Fruit fly (Drosophila melanogaster) whole organism, larva: Measurements from ENCODE around the gene Pgm1.

Source experiments
- noc ChIP-seq: fragments of 200-800 bp; sonication (Bioruptor generic); optimal IDR thresholded peaks from 3 replicates; lab custom pipeline; 2019; ENCODE audit warnings: missing biosample characterization, mild to moderate bottlenecking, missing genetic modification characterization, moderate library complexity

Gene Pgm1

DNA sequence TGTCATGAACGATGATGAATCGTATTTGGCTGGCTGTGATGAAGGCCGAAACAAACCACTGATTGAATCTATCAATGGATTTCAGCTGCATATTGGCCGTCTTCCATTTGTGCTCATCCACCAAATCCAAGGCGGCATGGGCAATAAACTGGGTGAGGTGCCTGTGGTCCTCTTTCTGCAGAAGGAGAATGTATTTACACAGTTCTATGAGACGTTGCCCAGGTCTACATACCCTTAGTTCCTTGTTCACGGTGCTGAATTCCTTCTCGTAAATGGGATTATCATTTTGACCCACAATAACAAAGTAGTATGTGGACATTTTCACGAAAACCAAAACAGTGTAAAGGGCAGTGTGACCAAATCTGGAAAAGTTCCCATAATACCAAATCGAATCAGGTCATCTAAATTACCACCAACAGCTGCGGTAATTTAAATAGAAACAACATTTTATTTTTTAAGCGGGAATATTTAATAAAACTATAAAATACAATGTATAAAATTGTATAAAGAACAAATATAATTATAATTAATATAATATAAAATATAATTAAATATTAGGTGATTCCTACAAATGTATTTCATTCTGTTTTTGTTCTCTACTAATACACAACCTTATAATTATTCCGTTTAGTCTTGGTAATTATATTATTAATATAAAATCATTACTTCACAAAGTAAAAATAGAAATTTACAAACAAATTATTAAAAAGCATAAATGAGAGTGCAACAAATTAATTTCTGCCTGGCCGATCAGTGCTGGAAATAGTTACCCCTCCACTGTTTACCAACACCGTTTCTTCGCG lies 3.1 kb upstream of the Pgm1 start, which contains the start of the genes Trs20 and elg1:
Trs20 (minus strand) TSS at position 369 of the 803 bp plus-strand sequence.
elg1 (plus strand) TSS at position 765 of the 803 bp plus-strand sequence.
- TF ChIP-seq noc (tag; lab: Kevin White, UChicago): peak; percentile 43

DNA sequence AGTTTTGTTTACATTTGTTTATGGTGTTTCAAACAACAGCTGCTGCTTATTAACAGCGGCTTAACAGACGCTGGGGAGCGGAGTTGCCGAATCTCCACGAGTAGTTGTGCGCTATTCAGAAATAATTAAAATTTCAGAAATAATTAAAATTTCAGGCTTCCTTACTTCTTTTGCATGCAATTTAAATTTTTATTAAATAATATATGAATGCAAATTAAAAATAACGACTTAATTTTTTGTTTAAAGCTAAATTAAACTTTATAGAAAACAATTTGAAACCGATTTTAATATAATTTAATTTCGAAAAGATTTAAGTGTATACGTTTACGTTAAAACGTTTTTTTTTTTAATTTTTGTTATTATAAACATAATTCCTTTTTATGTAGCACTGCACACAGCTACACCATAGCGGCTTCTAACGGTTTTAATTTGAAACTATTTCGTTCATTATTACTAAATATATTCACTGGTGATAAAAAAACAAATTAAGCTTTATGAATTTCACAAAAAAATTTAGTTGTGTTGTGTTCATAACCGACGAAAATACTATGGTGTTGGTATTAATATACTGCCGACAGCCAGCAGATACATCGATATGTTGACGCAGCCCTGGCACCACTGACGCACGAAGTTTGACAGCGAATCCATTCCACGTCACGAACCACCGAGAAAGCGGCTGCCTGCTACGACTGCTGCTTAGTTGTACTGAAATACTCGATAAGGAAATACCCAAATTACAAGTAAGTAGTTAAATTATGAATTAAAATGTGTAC lies 828 bp upstream of the Pgm1 start, which contains the start of gene SsRbeta:
SsRbeta (plus strand) TSS at position 645 of the 773 bp plus-strand sequence.
- no peak for TF ChIP-seq noc (tag; lab: Kevin White, UChicago)

DNA sequence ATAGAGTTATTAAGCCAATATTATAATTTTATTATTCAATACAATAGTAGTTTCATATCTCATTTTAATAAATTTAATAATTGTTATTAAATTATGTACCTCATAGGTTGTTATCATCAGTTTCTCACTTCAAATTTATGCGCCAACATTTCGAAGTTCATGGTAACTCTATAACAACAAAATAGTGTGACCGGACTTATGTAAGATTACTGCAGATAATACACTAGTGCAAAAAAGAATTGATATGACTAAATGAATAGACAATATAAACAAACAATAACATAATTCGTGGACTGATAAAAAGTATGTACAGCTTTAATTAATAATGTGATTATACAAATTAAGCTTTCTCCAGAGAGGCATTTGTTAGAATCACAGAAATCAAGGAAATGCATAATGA lies 6.5 kb downstream of the Pgm1 start, which contains the start of gene Strump:
Strump (plus strand) TSS at position 212 of the 400 bp plus-strand sequence.
- TF ChIP-seq noc (tag; lab: Kevin White, UChicago): no peak

DNA sequence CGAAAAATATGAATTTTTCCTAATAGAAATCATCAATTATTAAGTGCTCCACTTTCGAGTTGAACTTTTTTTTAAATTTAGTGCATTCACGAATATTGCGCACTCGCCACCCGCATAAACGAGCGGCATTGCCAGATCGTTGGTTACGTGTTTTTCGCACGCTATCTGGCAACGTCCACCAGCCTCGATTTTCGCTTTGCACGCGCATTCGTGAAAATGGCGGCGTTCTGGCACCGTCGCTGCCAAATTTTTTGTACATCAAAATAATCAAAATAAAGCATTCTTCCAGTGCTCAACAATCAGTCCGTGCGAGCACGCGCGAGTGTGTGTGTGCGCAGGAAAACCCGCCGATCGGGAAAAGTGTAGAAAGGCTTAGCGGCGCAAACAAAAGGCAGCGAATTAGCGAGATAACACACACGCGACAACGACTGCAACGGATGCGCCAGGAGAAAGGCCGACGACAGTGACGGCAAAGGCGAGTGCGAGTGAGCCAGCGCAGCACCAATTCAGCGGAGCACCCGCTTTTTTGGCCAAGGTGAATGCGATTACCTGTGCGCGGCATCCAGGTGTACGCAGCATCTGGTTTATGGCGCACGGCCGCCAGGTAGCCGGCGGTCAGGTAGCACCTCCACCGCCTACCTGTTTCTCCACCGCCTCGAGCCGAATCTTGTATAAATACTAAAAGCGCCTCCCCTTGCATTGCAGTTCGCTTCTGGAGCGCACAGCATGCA lies 14.6 kb downstream of the Pgm1 start:
- TF ChIP-seq noc (tag; lab: Kevin White, UChicago): no peak

DNA sequence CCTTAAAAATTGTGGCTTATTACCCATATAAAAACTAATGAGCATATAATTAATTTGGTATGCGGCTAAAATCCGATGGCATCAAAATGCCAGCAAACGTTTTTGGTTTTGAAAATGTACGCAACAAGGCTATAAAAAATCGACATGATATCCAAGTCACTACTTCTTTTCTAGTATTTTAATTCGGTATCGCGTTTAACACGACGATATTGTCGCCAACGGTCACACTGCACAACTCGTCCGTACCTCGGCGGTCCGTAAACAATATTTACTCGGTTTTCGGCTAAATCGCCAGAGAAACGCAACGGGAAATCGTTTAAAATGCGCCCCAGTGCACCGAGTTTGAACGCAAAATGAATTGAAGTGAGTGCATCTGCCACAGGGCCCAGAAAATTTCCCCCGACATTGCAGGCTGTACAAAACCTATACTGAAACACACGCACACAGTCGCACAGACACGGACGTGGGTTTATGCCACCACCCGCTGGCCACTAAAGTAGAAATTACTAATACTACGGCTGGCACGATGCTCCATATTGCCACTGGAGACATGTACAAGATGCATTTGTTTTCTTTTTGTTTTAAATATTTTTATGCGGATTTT lies 15.2 kb downstream of the Pgm1 start, which contains the start of gene Taf4:
Taf4 (plus strand) TSS at position 210 of the 604 bp plus-strand sequence.
- no peak for TF ChIP-seq noc (tag; lab: Kevin White, UChicago)

DNA sequence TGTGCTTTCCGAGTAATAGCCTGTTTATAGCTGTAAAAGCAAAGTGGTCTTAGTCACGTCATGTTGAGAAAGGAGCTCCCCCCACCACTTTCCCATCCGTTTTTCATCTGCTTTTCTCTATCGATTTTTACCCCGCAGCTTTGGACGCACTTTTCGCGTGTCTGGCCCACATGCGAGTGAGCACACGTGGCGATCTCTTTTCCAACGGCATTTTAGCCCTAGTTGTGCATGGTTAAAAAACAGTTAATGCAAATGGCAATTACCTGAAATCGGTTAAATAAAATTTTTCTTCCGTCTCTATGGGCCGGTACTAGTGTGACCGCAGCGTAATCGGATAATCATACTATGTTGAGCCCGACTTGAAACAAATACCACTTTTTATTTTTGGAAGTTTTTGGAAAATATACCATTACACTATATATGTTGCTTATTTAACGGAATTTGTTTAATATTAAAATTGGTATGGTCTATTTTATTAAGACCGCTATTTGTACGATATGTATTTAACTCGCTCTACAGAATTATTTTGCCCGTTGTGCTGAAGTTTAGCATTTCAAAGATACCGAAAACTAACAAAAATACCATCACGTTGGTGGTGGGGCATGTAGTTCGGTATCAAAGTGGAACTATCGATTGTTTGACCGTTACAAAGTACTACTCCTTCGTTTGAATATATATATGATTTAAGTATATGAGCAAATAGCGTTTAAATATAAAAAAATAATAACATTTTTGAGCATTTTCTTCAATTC lies 16.1 kb downstream of the Pgm1 start, which contains the start of gene Zn72D:
Zn72D (minus strand) TSS at position 558 of the 752 bp plus-strand sequence.
- TF ChIP-seq noc (tag; lab: Kevin White, UChicago): no peak

DNA sequence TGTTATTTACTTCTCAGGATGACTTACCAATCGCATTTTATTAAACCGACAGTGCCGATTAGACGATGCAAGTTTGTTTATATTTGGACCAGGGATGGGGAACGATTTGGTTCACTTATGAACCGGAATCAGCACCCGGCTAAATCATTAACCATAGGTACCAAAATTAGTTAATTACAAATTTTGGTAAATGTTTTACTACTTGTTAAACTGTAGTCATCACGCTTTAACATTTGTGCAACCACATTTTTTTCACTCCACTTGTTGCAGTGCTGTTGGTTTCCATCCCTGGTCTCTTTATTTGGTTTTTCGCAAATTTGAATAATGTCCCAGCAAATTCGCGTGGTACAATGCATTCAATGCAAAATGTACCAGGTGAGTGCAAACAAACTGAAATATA lies 22.8 kb downstream of the Pgm1 start, which contains the start of the genes IntS9 and CG43295:
IntS9 (minus strand) TSS at position 100 of the 400 bp plus-strand sequence.
CG43295 (plus strand) TSS at position 325 of the 400 bp plus-strand sequence.
- TF ChIP-seq noc (tag; lab: Kevin White, UChicago): no peak

DNA sequence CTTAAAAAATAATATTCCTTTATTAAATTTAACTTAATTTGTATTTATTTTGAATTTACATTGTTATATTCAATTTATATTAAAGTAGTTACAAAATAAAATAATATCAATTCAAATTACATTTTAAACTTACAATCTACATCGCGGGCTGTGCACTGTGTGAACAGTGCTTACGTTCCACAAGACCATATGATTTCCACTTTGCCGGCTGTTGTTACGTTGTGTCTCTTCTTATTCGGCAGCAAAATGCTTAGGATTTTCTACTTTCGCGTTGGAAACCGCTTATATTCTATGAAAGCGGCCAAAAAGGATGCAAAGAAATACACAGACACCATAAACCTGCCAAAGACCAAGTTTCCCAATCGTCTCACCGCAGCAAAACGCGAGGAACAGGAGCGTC lies 28.3 kb downstream of the Pgm1 start, which contains the start of gene IleRS-m:
IleRS-m (plus strand) TSS at position 222 of the 400 bp plus-strand sequence.
- no peak for TF ChIP-seq noc (tag; lab: Kevin White, UChicago)

DNA sequence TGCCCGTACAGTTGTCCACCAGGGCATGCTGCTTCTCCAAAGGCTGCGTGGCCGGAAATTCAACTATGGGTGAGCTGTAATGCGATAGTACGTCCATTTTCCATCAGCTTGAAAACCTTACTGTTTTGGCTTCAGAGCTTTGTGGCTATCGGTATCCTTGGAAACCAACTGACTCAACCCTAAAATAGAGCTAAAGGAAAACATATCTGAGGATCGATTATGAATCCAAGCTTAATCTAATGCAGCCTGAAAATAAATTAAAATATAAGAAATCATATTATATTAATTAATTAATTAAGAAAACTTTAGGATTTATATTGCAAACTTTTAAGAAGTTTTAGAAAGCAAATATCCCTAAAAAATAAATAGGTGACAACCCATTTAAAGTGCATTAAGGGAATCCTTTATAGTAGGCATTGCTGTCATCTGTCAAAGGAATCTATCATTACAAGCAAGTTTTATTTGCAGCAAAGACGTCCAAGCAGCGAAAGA lies 30.9 kb downstream of the Pgm1 start, which contains the start of the genes CG13074 and ATPsynbetaL:
CG13074 (minus strand) TSS at position 101 of the 492 bp plus-strand sequence.
ATPsynbetaL (plus strand) TSS at position 442 of the 492 bp plus-strand sequence.
- TF ChIP-seq noc (tag; lab: Kevin White, UChicago): no peak

DNA sequence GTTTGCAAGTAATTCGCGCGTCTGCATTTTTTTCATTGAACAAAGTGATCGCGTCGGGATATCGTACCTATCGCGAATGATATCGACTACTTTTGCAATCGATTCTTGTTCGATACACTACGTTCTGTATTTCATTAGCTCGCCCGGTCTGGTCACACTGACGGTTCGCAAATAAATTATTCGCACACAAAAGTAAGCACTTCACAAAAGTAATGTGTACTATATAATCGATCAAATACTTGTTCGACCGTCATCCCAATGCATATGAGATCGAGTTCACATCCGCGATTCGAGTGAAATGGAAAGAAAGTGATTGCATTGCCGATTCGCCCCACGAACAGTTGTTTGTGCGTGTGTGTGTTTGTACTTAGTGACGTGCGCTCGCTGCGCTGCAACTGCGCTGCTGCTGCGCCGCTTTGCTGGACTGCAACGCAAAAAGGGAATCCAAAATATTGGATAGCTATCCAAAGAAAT lies 38.0 kb downstream of the Pgm1 start, which contains the start of the genes CG5235 and ClC-c:
CG5235 (minus strand) TSS at position 63 of the 474 bp plus-strand sequence.
ClC-c (plus strand) TSS at position 125 of the 474 bp plus-strand sequence.
- peak; percentile 39 for TF ChIP-seq noc (tag; lab: Kevin White, UChicago)

DNA sequence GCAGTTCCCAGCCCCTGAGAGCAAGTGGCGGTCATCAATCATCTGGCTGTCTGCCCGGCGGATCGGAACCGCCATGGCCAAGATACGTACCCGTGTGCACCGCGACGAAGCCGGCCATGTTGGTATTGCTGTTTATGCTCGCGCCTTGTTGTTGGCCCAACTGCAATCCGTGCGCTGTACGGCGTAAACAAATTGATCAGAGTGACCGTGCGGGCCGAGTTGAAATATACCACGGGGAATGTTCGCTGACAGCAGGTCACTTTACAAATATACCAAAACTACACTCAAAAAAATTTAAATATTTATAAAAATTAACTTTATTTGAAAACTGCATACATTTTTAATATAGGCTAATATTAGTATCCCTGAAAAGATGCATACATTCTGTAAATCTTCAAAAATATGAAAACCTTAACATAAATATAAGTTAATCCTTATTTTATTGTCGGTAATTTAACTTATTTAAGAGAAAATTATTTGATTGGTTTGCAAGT lies 41.0 kb downstream of the Pgm1 start, which contains the start of gene Tasp1:
Tasp1 (minus strand) TSS at position 203 of the 494 bp plus-strand sequence.
- TF ChIP-seq noc (tag; lab: Kevin White, UChicago): no peak

DNA sequence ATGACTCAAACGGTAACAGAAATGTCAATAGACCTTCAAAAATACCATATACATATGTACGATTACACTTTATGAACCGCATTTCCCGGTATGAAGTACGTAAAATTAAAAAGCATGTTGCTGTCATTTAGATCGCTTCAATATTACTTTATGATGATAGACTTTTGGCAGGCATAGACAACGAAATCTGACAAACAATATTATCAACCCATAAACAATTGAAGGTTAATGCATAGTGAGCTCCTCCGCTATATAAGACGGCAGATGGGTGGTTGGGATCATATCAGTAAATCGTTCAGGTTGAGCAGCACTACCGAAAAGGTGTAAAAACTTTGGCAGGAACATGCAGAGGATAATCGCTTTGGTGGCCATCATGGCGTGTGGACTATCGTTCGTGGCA lies 44.6 kb downstream of the Pgm1 start, which contains the start of gene CG13075:
CG13075 (plus strand) TSS at position 301 of the 400 bp plus-strand sequence.
- no peak for TF ChIP-seq noc (tag; lab: Kevin White, UChicago)

DNA sequence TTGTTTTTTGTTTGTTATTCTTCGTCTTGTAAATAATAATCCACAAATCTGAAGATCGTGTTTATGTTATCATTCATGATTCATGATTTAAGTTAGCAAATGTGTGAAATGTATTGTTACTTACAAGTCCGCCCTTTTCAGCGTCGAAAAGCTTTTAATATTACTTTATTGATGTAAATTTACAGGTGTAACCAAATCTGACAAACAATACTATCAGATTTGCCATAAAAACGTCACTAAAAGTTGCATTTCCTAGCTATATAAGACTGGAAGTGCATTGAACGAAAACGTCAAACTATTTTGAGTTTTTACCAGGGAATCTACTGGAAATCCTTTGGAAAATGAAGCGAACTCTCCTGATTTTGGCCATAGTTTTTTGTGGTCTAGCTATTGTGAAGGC lies 46.1 kb downstream of the Pgm1 start, which contains the start of gene CG33258:
CG33258 (plus strand) TSS at position 301 of the 400 bp plus-strand sequence.
- no peak for TF ChIP-seq noc (tag; lab: Kevin White, UChicago)
